Worm (Caenorhabditis elegans) whole organism, L1 larva: ENCODE data around the gene egl-46.

ENCODE experiments used
- Y116A8C.19 ChIP-seq: sonication (generic microtip); optimal IDR thresholded peaks from 2 replicates; lab custom pipeline; 2016; ENCODE audit warnings: missing compliant biosample characterization, missing genetic modification characterization, borderline replicate concordance
- aha-1 ChIP-seq: fragments of 150-350 bp; optimal IDR thresholded peaks from 2 replicates; lab custom pipeline; 2014; ENCODE audit warnings: missing biosample characterization, missing genetic modification characterization
- ama-1 ChIP-seq: fragments of 150-350 bp; optimal IDR thresholded peaks from 2 replicates; lab custom pipeline; 2014
- blmp-1 ChIP-seq: fragments of 150-350 bp; optimal IDR thresholded peaks from 2 replicates; lab custom pipeline; 2014; ENCODE audit warnings: missing biosample characterization, missing genetic modification characterization
- ceh-8 ChIP-seq: fragments of 200-800 bp; sonication (Bioruptor generic); optimal IDR thresholded peaks from 2 replicates; lab custom pipeline; 2018; ENCODE audit warnings: mild to moderate bottlenecking, missing genetic modification characterization, moderate library complexity, missing compliant biosample characterization
- ceh-90 ChIP-seq: sonication (generic microtip); optimal IDR thresholded peaks from 2 replicates; lab custom pipeline; 2016; ENCODE audit warnings: missing genetic modification characterization, missing compliant biosample characterization
- dsc-1 ChIP-seq: sonication (generic microtip); optimal IDR thresholded peaks from 2 replicates; lab custom pipeline; 2016; ENCODE audit warnings: mild to moderate bottlenecking, missing genetic modification characterization, missing compliant biosample characterization
- efl-1 ChIP-seq, 4 experiments: fragments of 150-350 bp; optimal IDR thresholded peaks in 3 of 4; peaks in 1 of 4; 1 replicate in 1 of 4; 2 replicates in 3 of 4; lab custom pipeline; 2014; ENCODE audit warnings: missing biosample characterization in 2 of 4, missing genetic modification characterization in 2 of 4, missing genetic modification reagents in 2 of 4
- efl-3 ChIP-seq: fragments of 200-800 bp; sonication (Bioruptor generic); optimal IDR thresholded peaks from 2 replicates; lab custom pipeline; 2018; ENCODE audit warnings: mild to moderate bottlenecking, missing genetic modification characterization, missing compliant biosample characterization
- elt-2 ChIP-seq: sonication (generic microtip); optimal IDR thresholded peaks from 2 replicates; lab custom pipeline; 2016; ENCODE audit warnings: missing genetic modification characterization, mild to moderate bottlenecking, inconsistent platforms, missing compliant biosample characterization, missing genetic modification reagents
- elt-3 ChIP-seq, 6 experiments: fragments of 150-350 bp in 1 of 6; sonication (generic microtip); optimal IDR thresholded peaks; 2 replicates each; lab custom pipeline; 2017 to 2018; ENCODE audit warnings: missing biosample characterization in 6 of 6, missing genetic modification characterization in 6 of 6, inconsistent platforms in 1 of 6
- ets-5 ChIP-seq: fragments of 200-800 bp; sonication (Bioruptor generic); IDR thresholded peaks from 2 replicates; pipeline ENCODE4 v1.3.6; 2022; ENCODE audit warnings: missing genetic modification characterization, missing compliant biosample characterization
- fkh-10 ChIP-seq: sonication (generic microtip); optimal IDR thresholded peaks from 2 replicates; lab custom pipeline; 2017; ENCODE audit warnings: missing biosample characterization, missing genetic modification reagents, missing genetic modification characterization
- hpl-2 ChIP-seq: fragments of 150-350 bp; optimal IDR thresholded peaks from 2 replicates; lab custom pipeline; 2014; ENCODE audit warnings: missing biosample characterization, missing genetic modification reagents, missing genetic modification characterization
- irx-1 ChIP-seq: sonication (generic microtip); optimal IDR thresholded peaks from 2 replicates; lab custom pipeline; 2016; ENCODE audit warnings: missing genetic modification characterization, missing compliant biosample characterization
- lin-15B ChIP-seq: fragments of 150-350 bp; sonication (generic microtip); optimal IDR thresholded peaks from 3 replicates; lab custom pipeline; 2014; ENCODE audit warnings: missing biosample characterization, missing genetic modification characterization
- lsy-2 ChIP-seq, 2 experiments: fragments of 150-350 bp; optimal IDR thresholded peaks; 2 replicates each; lab custom pipeline; 2014; ENCODE audit warnings: missing biosample characterization in 2 of 2, missing genetic modification characterization in 2 of 2
- mab-9 ChIP-seq: fragments of 200-800 bp; sonication (Bioruptor generic); IDR thresholded peaks from 2 replicates; pipeline ENCODE4 v1.3.6; 2022; ENCODE audit warnings: missing genetic modification reagents, missing genetic modification characterization, missing compliant biosample characterization
- nhr-11 ChIP-seq: fragments of 150-350 bp; optimal IDR thresholded peaks from 2 replicates; lab custom pipeline; 2014; ENCODE audit warnings: missing biosample characterization, missing genetic modification characterization
- nhr-237 ChIP-seq: fragments of 150-350 bp; optimal IDR thresholded peaks from 2 replicates; lab custom pipeline; 2014; ENCODE audit warnings: missing biosample characterization, missing genetic modification characterization
- nhr-47 ChIP-seq: sonication (generic microtip); optimal IDR thresholded peaks from 2 replicates; lab custom pipeline; 2016; ENCODE audit warnings: mild to moderate bottlenecking, missing genetic modification characterization, moderate library complexity, missing compliant biosample characterization
- nhr-76 ChIP-seq: sonication (generic microtip); optimal IDR thresholded peaks from 2 replicates; lab custom pipeline; 2017; ENCODE audit warnings: missing biosample characterization, missing genetic modification characterization
- nhr-77 ChIP-seq: fragments of 150-350 bp; optimal IDR thresholded peaks from 2 replicates; lab custom pipeline; 2014; ENCODE audit warnings: missing biosample characterization, missing genetic modification characterization
- nhr-84 ChIP-seq: sonication (generic microtip); optimal IDR thresholded peaks from 2 replicates; lab custom pipeline; 2017; ENCODE audit warnings: missing biosample characterization, missing genetic modification characterization
- rnt-1 ChIP-seq: sonication (generic microtip); optimal IDR thresholded peaks from 2 replicates; lab custom pipeline; 2016; ENCODE audit warnings: mild to moderate bottlenecking, missing genetic modification characterization, moderate library complexity, missing compliant biosample characterization
- skn-1 ChIP-seq: fragments of 150-350 bp; optimal IDR thresholded peaks from 2 replicates; lab custom pipeline; 2014; ENCODE audit warnings: missing biosample characterization, missing genetic modification characterization
- snu-23 ChIP-seq: sonication (generic microtip); optimal IDR thresholded peaks from 2 replicates; lab custom pipeline; 2016; ENCODE audit warnings: missing genetic modification characterization, missing compliant biosample characterization
- sox-4 ChIP-seq: sonication (generic microtip); optimal IDR thresholded peaks from 2 replicates; lab custom pipeline; 2016; ENCODE audit warnings: missing genetic modification characterization, missing compliant biosample characterization
- sup-37 ChIP-seq: fragments of 200-800 bp; sonication (Bioruptor generic); optimal IDR thresholded peaks from 2 replicates; lab custom pipeline; 2018; ENCODE audit warnings: mild to moderate bottlenecking, missing genetic modification characterization, missing compliant biosample characterization
- swsn-7 ChIP-seq: sonication (generic microtip); optimal IDR thresholded peaks from 2 replicates; lab custom pipeline; 2016; ENCODE audit warnings: missing genetic modification characterization, missing compliant biosample characterization
- tlp-1 ChIP-seq: fragments of 150-350 bp; optimal IDR thresholded peaks from 2 replicates; lab custom pipeline; 2014; ENCODE audit warnings: missing biosample characterization, missing genetic modification characterization
- zag-1 ChIP-seq: fragments of 150-350 bp; optimal IDR thresholded peaks from 2 replicates; lab custom pipeline; 2014; ENCODE audit warnings: missing biosample characterization, missing genetic modification characterization

egl-46 gene

DNA sequence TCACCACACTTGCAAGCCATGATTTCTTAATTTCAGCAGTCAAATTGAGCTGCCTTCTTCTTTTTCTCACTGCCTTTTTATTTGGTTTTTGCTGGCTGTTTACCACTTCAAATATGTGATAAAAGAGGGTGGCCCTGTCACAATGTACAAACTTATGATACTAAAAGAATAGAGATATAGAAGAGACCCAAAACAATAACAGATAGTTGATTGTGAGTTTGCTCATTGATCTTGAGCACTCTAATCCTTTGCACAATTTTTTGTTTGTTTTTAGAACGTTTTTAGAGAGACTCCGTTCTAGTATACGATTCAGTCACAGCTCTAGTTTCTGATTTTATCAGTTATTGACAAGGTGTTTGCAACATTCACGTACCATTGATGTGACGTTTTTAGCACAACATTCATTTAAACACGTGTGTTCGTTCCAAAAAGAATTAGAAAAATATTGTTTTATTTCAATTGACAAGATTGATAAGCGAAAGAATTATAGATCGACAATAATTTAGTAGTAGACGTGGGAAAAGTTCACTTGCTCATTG lies 10.5 kb upstream of the egl-46 start, which contains the start of gene mtl-1:
TSS of gene mtl-1 (minus strand) at position 51 of the 539 bp plus-strand sequence.
- no peak for TF ChIP-seq nhr-11 (tag; lab: Kevin White, UChicago)
- TF ChIP-seq elt-2 (tag; lab: Kevin White, UChicago): peak; percentile 53
- no peak for TF ChIP-seq tlp-1 (tag; lab: Kevin White, UChicago)
- TF ChIP-seq efl-1 (optimal IDR thresholded peaks at IDR 0.05; lab: Kevin White, UChicago): no peak
- TF ChIP-seq efl-1 (GFP tag; optimal IDR thresholded peaks at IDR 0.05 in 1 of 2; lab: Kevin White, UChicago): peak in 1 of 2 experiments; percentile 39

DNA sequence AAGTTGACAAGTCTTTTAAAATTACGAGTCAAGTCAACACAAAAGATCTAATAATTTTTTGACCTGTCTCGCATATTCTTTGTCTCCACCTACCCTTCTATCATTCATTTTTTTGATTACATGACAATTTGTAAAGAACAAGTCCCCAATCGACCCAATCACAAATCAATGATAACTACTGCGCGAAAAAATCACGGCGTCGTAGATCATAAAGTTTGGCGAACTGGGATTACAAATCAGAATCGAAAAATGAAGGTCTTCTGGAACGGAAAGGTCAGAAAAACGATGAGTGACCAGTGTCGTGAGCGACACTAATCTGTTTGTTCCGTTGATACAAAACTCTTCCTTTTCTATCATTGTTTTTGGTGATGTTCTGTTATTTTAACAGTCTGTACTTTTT lies 8.7 kb upstream of the egl-46 start:
- TF ChIP-seq dsc-1 (no peak), hpl-2 (GFP tag; lab: Kevin White, UChicago) (no peak), ama-1 (lab: Kevin White, UChicago) (no peak), Y116A8C.19 (no peak), nhr-84 (tag; lab: Kevin White, UChicago) (no peak), blmp-1 (tag; lab: Kevin White, UChicago) (peak; percentile 22), elt-3 (tag; optimal IDR thresholded peaks at IDR 0.05; lab: Kevin White, UChicago) (peak in 1 of 6 experiments; percentile 7)

DNA sequence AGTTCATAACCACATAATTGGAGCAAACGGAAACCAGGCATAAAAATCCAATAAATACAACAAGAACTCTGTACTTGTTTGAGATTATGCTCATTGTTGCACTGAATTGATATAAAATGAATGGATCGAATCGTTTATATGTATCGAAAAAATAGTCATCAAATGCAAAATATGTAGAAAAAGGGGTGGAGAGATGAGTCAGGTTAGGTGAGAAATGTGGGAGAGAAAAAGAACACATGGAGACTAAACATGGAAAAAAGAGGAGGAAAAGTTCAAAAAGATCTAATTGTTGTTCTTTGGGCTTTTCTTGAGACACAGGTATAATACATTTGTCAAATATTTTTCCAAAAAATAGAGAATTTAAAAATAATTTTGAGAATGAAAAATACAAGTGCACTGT lies 7.0 kb upstream of the egl-46 start, which contains the start of gene K11G9.5:
TSS of gene K11G9.5 (minus strand) at position 101 of the 400 bp plus-strand sequence.
- TF ChIP-seq sup-37 (GFP tag; lab: Kevin White, UChicago) (no peak), efl-1 (optimal IDR thresholded peaks at IDR 0.05; lab: Kevin White, UChicago) (no peak), efl-1 (GFP tag; optimal IDR thresholded peaks at IDR 0.05 in 1 of 2; lab: Kevin White, UChicago) (peak in 1 of 2 experiments; percentile 52)

DNA sequence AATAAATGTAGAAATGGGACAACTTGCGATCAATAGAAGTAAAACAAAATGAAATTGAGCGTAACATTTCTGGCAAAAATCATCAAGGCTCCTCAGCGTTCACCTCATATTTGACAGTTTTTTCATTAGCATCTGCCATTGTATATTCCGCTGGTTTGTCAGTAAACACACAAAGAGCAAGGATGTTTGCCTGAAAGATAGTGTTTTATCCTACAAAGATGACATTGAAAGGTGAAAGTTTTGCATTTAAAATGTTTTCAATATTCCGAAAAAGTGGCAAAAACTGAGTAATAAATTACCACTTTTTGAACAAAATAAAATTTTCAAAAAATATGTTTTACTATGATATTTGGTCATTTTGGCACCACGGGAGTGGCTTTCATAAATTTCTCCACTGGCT lies 4.6 kb upstream of the egl-46 start:
- TF ChIP-seq nhr-47 (no peak), irx-1 (tag; lab: Kevin White, UChicago) (no peak)

DNA sequence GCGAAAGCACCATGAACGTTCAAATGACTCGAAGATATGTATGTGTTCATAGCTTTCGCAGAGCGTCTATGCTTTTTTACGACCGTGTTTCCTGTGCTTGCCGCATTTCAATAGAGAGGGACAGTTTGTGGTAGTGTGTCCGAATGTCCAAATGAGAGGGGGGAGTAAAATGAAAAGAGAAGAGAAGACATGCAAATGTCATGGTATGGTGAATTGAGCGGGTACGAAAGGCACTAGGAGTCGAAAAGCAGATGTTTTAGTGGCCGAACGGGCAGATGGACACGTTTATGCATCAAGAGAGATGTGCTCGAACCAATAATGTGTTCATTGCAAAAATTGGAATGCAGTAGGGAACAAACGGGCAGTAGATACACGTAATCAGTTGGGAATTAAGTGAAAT lies 4.1 kb upstream of the egl-46 start:
- TF ChIP-seq nhr-47 (no peak), zag-1 (tag; lab: Kevin White, UChicago) (no peak), snu-23 (no peak), fkh-10 (GFP tag; lab: Kevin White, UChicago) (no peak), ceh-90 (tag; lab: Kevin White, UChicago) (no peak), aha-1 (no peak), rnt-1 (tag; lab: Kevin White, UChicago) (no peak), sox-4 (no peak), lin-15B (tag; lab: Kevin White, UChicago) (no peak), skn-1 (tag; lab: Kevin White, UChicago) (no peak), nhr-76 (tag; lab: Kevin White, UChicago) (no peak), nhr-237 (tag; lab: Kevin White, UChicago) (no peak), ets-5 (GFP tag; lab: Robert Waterston, UW) (no peak), nhr-77 (tag; lab: Kevin White, UChicago) (no peak), mab-9 (GFP tag; lab: Robert Waterston, UW) (no peak), efl-3 (GFP tag; lab: Kevin White, UChicago) (no peak), ceh-8 (no peak), lsy-2 (tag; optimal IDR thresholded peaks at IDR 0.05; lab: Kevin White, UChicago) (no peak), swsn-7 (tag; lab: Kevin White, UChicago) (no peak)

DNA sequence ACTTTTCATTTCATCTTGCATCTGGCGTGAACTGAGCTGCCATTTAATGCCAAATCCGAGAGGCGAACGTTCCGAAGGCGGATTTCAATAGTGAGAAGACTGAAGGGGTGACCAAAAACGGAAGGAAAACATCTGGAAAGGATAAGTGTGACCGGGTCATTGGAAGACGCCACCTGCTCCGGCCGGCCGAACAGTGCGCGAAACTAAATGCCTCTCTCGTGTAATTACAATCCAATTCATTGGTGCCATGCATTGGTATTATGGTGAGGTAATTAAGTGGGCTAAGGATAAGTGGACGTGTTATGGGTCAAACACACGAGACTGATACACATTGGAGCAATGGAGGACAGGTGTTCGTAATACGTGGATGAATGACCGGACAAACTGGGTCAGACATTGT lies 3.2 kb upstream of the egl-46 start:
- no peak for TF ChIP-seq efl-3 (GFP tag; lab: Kevin White, UChicago)
- TF ChIP-seq efl-1 (optimal IDR thresholded peaks at IDR 0.05; lab: Kevin White, UChicago): no peak
- peak in 1 of 2 experiments; percentile 62 for TF ChIP-seq efl-1 (GFP tag; optimal IDR thresholded peaks at IDR 0.05 in 1 of 2; lab: Kevin White, UChicago)
